Worm (Caenorhabditis elegans) whole organism, early embryonic: ENCODE data around the gene C03B1.14.

Source experiments
- B0310.2 ChIP-seq: sonication (generic microtip); optimal IDR thresholded peaks from 2 replicates; lab custom pipeline; 2016; ENCODE audit warnings: mild to moderate bottlenecking, missing genetic modification characterization, missing compliant biosample characterization
- F13C5.2 ChIP-seq: sonication (generic microtip); optimal IDR thresholded peaks from 2 replicates; lab custom pipeline; 2017; ENCODE audit warnings: mild to moderate bottlenecking, missing genetic modification characterization, inconsistent platforms, missing compliant biosample characterization
- ama-1 ChIP-seq: fragments of 150-350 bp; optimal IDR thresholded peaks from 2 replicates; lab custom pipeline; 2014
- ceh-13 ChIP-seq: fragments of 200-800 bp; sonication (Bioruptor generic); optimal IDR thresholded peaks from 2 replicates; lab custom pipeline; 2018; ENCODE audit warnings: mild to moderate bottlenecking, missing genetic modification characterization, missing compliant biosample characterization
- ets-7 ChIP-seq: sonication (generic microtip); optimal IDR thresholded peaks from 2 replicates; lab custom pipeline; 2016; ENCODE audit warnings: missing genotype, missing genetic modification characterization, missing compliant biosample characterization
- flt-1 ChIP-seq: fragments of 200-800 bp; sonication (Bioruptor generic); IDR thresholded peaks from 2 replicates; pipeline ENCODE4 v1.3.6; 2022; ENCODE audit warnings: missing genetic modification characterization, missing compliant biosample characterization
- hmg-4 ChIP-seq: fragments of 200-800 bp; sonication (Bioruptor generic); optimal IDR thresholded peaks from 2 replicates; lab custom pipeline; 2018; ENCODE audit warnings: mild to moderate bottlenecking, missing genetic modification characterization, missing compliant biosample characterization
- hnd-1 ChIP-seq: sonication (generic microtip); optimal IDR thresholded peaks from 2 replicates; lab custom pipeline; 2016; ENCODE audit warnings: missing genetic modification characterization, missing compliant biosample characterization
- scrt-1 ChIP-seq: fragments of 200-800 bp; sonication (Bioruptor generic); IDR thresholded peaks from 2 replicates; pipeline ENCODE4 v1.3.6; 2022; ENCODE audit warnings: missing genetic modification characterization, missing compliant biosample characterization
- sea-1 ChIP-seq: fragments of 200-800 bp; sonication (Bioruptor generic); conservative IDR thresholded peaks from 2 replicates; pipeline ENCODE4 v1.3.6; 2022; ENCODE audit warnings: missing genetic modification characterization, missing compliant biosample characterization
- tbx-11 ChIP-seq: fragments of 200-800 bp; sonication (Bioruptor generic); IDR thresholded peaks from 2 replicates; pipeline ENCODE4 v1.3.6; 2022; ENCODE audit warnings: missing genetic modification characterization, missing compliant biosample characterization
- tra-4 ChIP-seq: sonication (generic microtip); optimal IDR thresholded peaks from 2 replicates; lab custom pipeline; 2017; ENCODE audit warnings: missing genetic modification characterization, missing compliant biosample characterization

DNA sequence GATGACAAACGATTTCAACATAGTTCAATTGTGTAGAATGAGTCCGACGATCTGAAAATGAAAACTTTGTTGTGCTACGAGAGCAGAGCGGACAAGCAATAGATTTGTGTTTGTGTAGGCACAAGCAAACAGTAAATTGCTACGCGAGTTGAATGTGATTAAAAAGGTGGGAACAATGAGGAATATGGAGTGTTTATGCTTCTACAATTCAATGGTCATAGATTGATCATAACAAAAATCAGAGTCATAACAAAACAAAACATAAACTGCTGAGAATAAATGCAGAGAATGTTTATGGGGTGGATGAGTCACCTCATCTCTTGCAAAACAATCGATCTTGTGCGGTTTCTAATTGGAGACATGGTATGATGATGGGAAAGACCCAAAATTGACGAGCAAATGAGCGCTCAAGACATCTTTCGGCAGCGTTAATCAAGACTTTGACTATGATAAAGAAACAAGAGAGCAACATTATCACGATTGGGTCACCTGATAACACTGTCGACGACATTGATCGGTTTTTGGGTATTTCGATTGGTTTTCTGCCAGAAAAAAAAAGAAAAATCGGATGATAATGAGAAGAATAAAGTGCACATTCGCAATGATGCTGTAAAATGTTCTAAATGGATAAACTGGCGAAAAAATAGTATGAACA is 17.2 kb upstream of the C03B1.14 start, which contains the start of gene lmp-1:
- TF ChIP-seq scrt-1 (GFP tag; lab: Robert Waterston, UW) (no peak), ama-1 (lab: Kevin White, UChicago) (no peak), tra-4 (tag; lab: Kevin White, UChicago) (no peak), ets-7 (no peak), F13C5.2 (tag; lab: Kevin White, UChicago) (no peak), hnd-1 (tag; lab: Kevin White, UChicago) (no peak), sea-1 (no peak), ceh-13 (GFP tag; lab: Kevin White, UChicago) (no peak), B0310.2 (tag; lab: Kevin White, UChicago) (no peak), hmg-4 (GFP tag; lab: Kevin White, UChicago) (no peak), tbx-11 (GFP tag; lab: Robert Waterston, UW) (no peak), flt-1 (GFP tag; lab: Robert Waterston, UW) (no peak)
